Worm (Caenorhabditis elegans) whole organism, L4 larva: ENCODE results near the gene idpp-3.

Source experiments
- F10B5.3 ChIP-seq: sonication (generic microtip); optimal IDR thresholded peaks from 2 replicates; lab custom pipeline; 2016; ENCODE audit warnings: mild to moderate bottlenecking, missing genetic modification characterization, missing compliant biosample characterization
- F26F4.8 ChIP-seq: fragments of 200-800 bp; sonication (Bioruptor generic); conservative IDR thresholded peaks from 2 replicates; pipeline ENCODE4 v1.3.6; 2022; ENCODE audit warnings: missing genetic modification characterization, missing compliant biosample characterization
- R02D3.7 ChIP-seq: fragments of 150-350 bp; sonication (generic microtip); optimal IDR thresholded peaks from 3 replicates; lab custom pipeline; 2014; ENCODE audit warnings: missing biosample characterization, missing genetic modification characterization
- T20F7.1 ChIP-seq: fragments of 200-800 bp; sonication (Bioruptor generic); optimal IDR thresholded peaks from 2 replicates; lab custom pipeline; 2018; ENCODE audit warnings: mild to moderate bottlenecking, missing genetic modification characterization, missing compliant biosample characterization
- Y105C5A.15 ChIP-seq: fragments of 200-800 bp; sonication (Bioruptor generic); IDR thresholded peaks from 2 replicates; pipeline ENCODE4 v1.3.6; 2022; ENCODE audit warnings: missing genetic modification characterization, missing compliant biosample characterization
- Y48G9A.11 ChIP-seq: fragments of 200-800 bp; sonication (Bioruptor generic); IDR thresholded peaks from 2 replicates; pipeline ENCODE4 v1.3.6; 2022; ENCODE audit warnings: missing genetic modification reagents, missing genetic modification characterization, missing compliant biosample characterization
- ZK546.5 ChIP-seq, 2 experiments: sonication (generic microtip); optimal IDR thresholded peaks; 2 replicates each; lab custom pipeline; 2017; ENCODE audit warnings: missing biosample characterization in 2 of 2, missing genetic modification characterization in 2 of 2
- aha-1 ChIP-seq: fragments of 150-350 bp; peaks from one replicate; lab custom pipeline; 2014; ENCODE audit warnings: missing biosample characterization, missing genetic modification characterization
- aly-2 ChIP-seq: sonication (generic microtip); optimal IDR thresholded peaks from 2 replicates; lab custom pipeline; 2018; ENCODE audit warnings: missing biosample characterization, missing genetic modification characterization
- ceh-20 ChIP-seq: fragments of 200-800 bp; sonication (Bioruptor generic); IDR thresholded peaks from 2 replicates; pipeline ENCODE4 v1.3.6; 2022; ENCODE audit warnings: missing genetic modification reagents, missing genetic modification characterization, missing compliant biosample characterization
- ceh-28 ChIP-seq: fragments of 150-350 bp; optimal IDR thresholded peaks from 2 replicates; lab custom pipeline; 2014; ENCODE audit warnings: missing biosample characterization, missing genetic modification reagents, missing genetic modification characterization
- ceh-44 ChIP-seq: fragments of 200-800 bp; sonication (Bioruptor generic); IDR thresholded peaks from 2 replicates; pipeline ENCODE4 v1.3.6; 2022; ENCODE audit warnings: missing genetic modification reagents, missing genetic modification characterization, missing compliant biosample characterization
- ceh-62 ChIP-seq: sonication (generic microtip); optimal IDR thresholded peaks from 2 replicates; lab custom pipeline; 2017; ENCODE audit warnings: missing biosample characterization, missing genetic modification characterization
- ceh-82 ChIP-seq: sonication (generic microtip); optimal IDR thresholded peaks from 2 replicates; lab custom pipeline; 2017; ENCODE audit warnings: missing biosample characterization, missing genetic modification characterization
- daf-16 ChIP-seq, 3 experiments: sonication (generic microtip); optimal IDR thresholded peaks; 2 replicates each; lab custom pipeline; 2016 to 2017; ENCODE audit warnings: missing genetic modification characterization in 3 of 3, missing genetic modification reagents in 3 of 3, mild to moderate bottlenecking in 2 of 3, missing compliant biosample characterization in 2 of 3, missing biosample characterization in 1 of 3, moderate library complexity in 1 of 3
- daf-19 ChIP-seq: fragments of 200-800 bp; sonication (Bioruptor generic); conservative IDR thresholded peaks from 2 replicates; pipeline ENCODE4 v1.3.6; 2022; ENCODE audit warnings: missing genetic modification characterization, missing compliant biosample characterization
- daf-8 ChIP-seq: fragments of 200-800 bp; sonication (Bioruptor generic); IDR thresholded peaks from 2 replicates; pipeline ENCODE4 v1.3.6; 2022; ENCODE audit warnings: missing genetic modification characterization, missing compliant biosample characterization
- dmd-6 ChIP-seq: fragments of 200-800 bp; sonication (Bioruptor generic); IDR thresholded peaks from 2 replicates; pipeline ENCODE4 v1.3.6; 2022; ENCODE audit warnings: missing genetic modification reagents, missing genetic modification characterization, missing compliant biosample characterization
- dmd-8 ChIP-seq: fragments of 200-800 bp; sonication (Bioruptor generic); IDR thresholded peaks from 2 replicates; pipeline ENCODE4 v1.3.6; 2022; ENCODE audit warnings: missing genetic modification characterization, missing compliant biosample characterization
- dpl-1 ChIP-seq: fragments of 150-350 bp; optimal IDR thresholded peaks from 2 replicates; lab custom pipeline; 2014; ENCODE audit warnings: missing biosample characterization, missing genetic modification reagents, missing genetic modification characterization
- egl-27 ChIP-seq: sonication (generic microtip); optimal IDR thresholded peaks from 3 replicates; lab custom pipeline; 2017; ENCODE audit warnings: missing biosample characterization, missing genetic modification reagents, missing genetic modification characterization
- egl-43 ChIP-seq: fragments of 200-800 bp; sonication (Bioruptor generic); IDR thresholded peaks from 2 replicates; pipeline ENCODE4 v1.3.6; 2022; ENCODE audit warnings: missing genetic modification reagents, missing genetic modification characterization, missing compliant biosample characterization
- fkh-10 ChIP-seq: fragments of 150-350 bp; optimal IDR thresholded peaks from 2 replicates; lab custom pipeline; 2014; ENCODE audit warnings: missing biosample characterization, missing genetic modification reagents, missing genetic modification characterization
- fos-1 ChIP-seq: fragments of 150-350 bp; optimal IDR thresholded peaks from 2 replicates; lab custom pipeline; 2014; ENCODE audit warnings: missing biosample characterization, missing genetic modification characterization
- gei-8 ChIP-seq: fragments of 200-800 bp; sonication (Bioruptor generic); optimal IDR thresholded peaks from 2 replicates; lab custom pipeline; 2018; ENCODE audit warnings: mild to moderate bottlenecking, missing genetic modification characterization, missing compliant biosample characterization
- hmg-1.1 ChIP-seq: fragments of 200-800 bp; sonication (Bioruptor generic); IDR thresholded peaks from 2 replicates; pipeline ENCODE4 v1.3.6; 2022; ENCODE audit warnings: missing genetic modification reagents, missing genetic modification characterization, missing compliant biosample characterization
- lim-7 ChIP-seq: fragments of 200-800 bp; sonication (Bioruptor generic); IDR thresholded peaks from 2 replicates; pipeline ENCODE4 v1.3.6; 2022; ENCODE audit warnings: missing genetic modification characterization, missing compliant biosample characterization
- lin-13 ChIP-seq: fragments of 150-350 bp; optimal IDR thresholded peaks from 2 replicates; lab custom pipeline; 2014; ENCODE audit warnings: missing biosample characterization, missing genetic modification reagents, missing genetic modification characterization
- lin-29 ChIP-seq: fragments of 200-800 bp; sonication (Bioruptor generic); IDR thresholded peaks from 2 replicates; pipeline ENCODE4 v1.3.6; 2022; ENCODE audit warnings: missing genetic modification reagents, missing genetic modification characterization, missing compliant biosample characterization
- lin-38 ChIP-seq: fragments of 200-800 bp; sonication (Bioruptor generic); IDR thresholded peaks from 2 replicates; pipeline ENCODE4 v1.3.6; 2022; ENCODE audit warnings: missing genetic modification reagents, missing genetic modification characterization, missing compliant biosample characterization
- lin-39 ChIP-seq: fragments of 150-350 bp; optimal IDR thresholded peaks from 2 replicates; lab custom pipeline; 2014; ENCODE audit warnings: missing biosample characterization, missing genetic modification reagents, missing genetic modification characterization
- lir-3 ChIP-seq: sonication (generic microtip); optimal IDR thresholded peaks from 2 replicates; lab custom pipeline; 2016; ENCODE audit warnings: mild to moderate bottlenecking, missing genetic modification characterization, missing compliant biosample characterization
- lsy-2 ChIP-seq, 2 experiments: fragments of 150-350 bp in 1 of 2; sonication (generic microtip) in 1 of 2; optimal IDR thresholded peaks; 2 replicates each; lab custom pipeline; 2014 to 2017; ENCODE audit warnings: missing biosample characterization in 2 of 2, missing genetic modification characterization in 2 of 2
- madf-5 ChIP-seq, 2 experiments: fragments of 200-800 bp; sonication (Bioruptor generic); IDR thresholded peaks; 2 replicates each; pipeline ENCODE4 v1.3.6; 2022; ENCODE audit warnings: missing compliant biosample characterization in 2 of 2, missing genetic modification characterization in 2 of 2
- madf-9 ChIP-seq: fragments of 200-800 bp; sonication (Bioruptor generic); conservative IDR thresholded peaks from 2 replicates; pipeline ENCODE4 v1.3.6; 2022; ENCODE audit warnings: missing genetic modification reagents, missing genetic modification characterization, missing compliant biosample characterization
- mdl-1 ChIP-seq, 2 experiments: fragments of 150-350 bp in 1 of 2; sonication (generic microtip) in 1 of 2; optimal IDR thresholded peaks; 2 replicates each; lab custom pipeline; 2014 to 2017; ENCODE audit warnings: missing biosample characterization in 2 of 2, missing genetic modification characterization in 2 of 2
- mep-1 ChIP-seq: fragments of 150-350 bp; sonication (generic microtip); optimal IDR thresholded peaks from 3 replicates; lab custom pipeline; 2014; ENCODE audit warnings: missing biosample characterization, missing genetic modification characterization
- mxl-3 ChIP-seq: fragments of 200-800 bp; sonication (Bioruptor generic); optimal IDR thresholded peaks from 2 replicates; lab custom pipeline; 2018; ENCODE audit warnings: mild to moderate bottlenecking, missing genetic modification characterization, missing compliant biosample characterization
- nhr-11 ChIP-seq: fragments of 150-350 bp; optimal IDR thresholded peaks from 2 replicates; lab custom pipeline; 2014; ENCODE audit warnings: missing biosample characterization, missing genetic modification characterization
- nhr-237 ChIP-seq: sonication (generic microtip); optimal IDR thresholded peaks from 2 replicates; lab custom pipeline; 2017; ENCODE audit warnings: missing biosample characterization, missing genetic modification characterization
- nhr-25 ChIP-seq: sonication (generic microtip); optimal IDR thresholded peaks from 2 replicates; lab custom pipeline; 2017; ENCODE audit warnings: missing genetic modification characterization, mild to moderate bottlenecking, missing compliant biosample characterization, antibody characterized with exemption, moderate library complexity, borderline replicate concordance; ENCODE audit not compliant: insufficient read depth
- nhr-28 ChIP-seq: fragments of 150-350 bp; optimal IDR thresholded peaks from 2 replicates; lab custom pipeline; 2014; ENCODE audit warnings: missing biosample characterization, missing genetic modification characterization
- nhr-42 ChIP-seq: fragments of 200-800 bp; sonication (Bioruptor generic); IDR thresholded peaks from 2 replicates; pipeline ENCODE4 v1.3.6; 2022; ENCODE audit warnings: missing genetic modification characterization, missing compliant biosample characterization
- nhr-48 ChIP-seq: sonication (generic microtip); optimal IDR thresholded peaks from 2 replicates; lab custom pipeline; 2016; ENCODE audit warnings: mild to moderate bottlenecking, missing genetic modification characterization, missing compliant biosample characterization
- php-3 ChIP-seq: fragments of 200-800 bp; sonication (Bioruptor generic); IDR thresholded peaks from 2 replicates; pipeline ENCODE4 v1.3.6; 2022; ENCODE audit warnings: missing genetic modification reagents, missing genetic modification characterization, missing compliant biosample characterization
- saeg-2 ChIP-seq: fragments of 200-800 bp; sonication (Bioruptor generic); IDR thresholded peaks from 2 replicates; pipeline ENCODE4 v1.3.6; 2022; ENCODE audit warnings: missing genetic modification reagents, missing genetic modification characterization, missing compliant biosample characterization
- set-16 ChIP-seq: fragments of 200-800 bp; sonication (Bioruptor generic); IDR thresholded peaks from 2 replicates; pipeline ENCODE4 v1.3.6; 2022; ENCODE audit warnings: missing genetic modification reagents, missing genetic modification characterization, missing compliant biosample characterization
- skn-1 ChIP-seq: fragments of 150-350 bp; optimal IDR thresholded peaks from 2 replicates; lab custom pipeline; 2014; ENCODE audit warnings: missing biosample characterization, missing genetic modification characterization
- snpc-4 ChIP-seq: fragments of 150-350 bp; optimal IDR thresholded peaks from 2 replicates; lab custom pipeline; 2014; ENCODE audit warnings: missing biosample characterization, missing genetic modification characterization
- spr-1 ChIP-seq: sonication (generic microtip); optimal IDR thresholded peaks from 2 replicates; lab custom pipeline; 2016; ENCODE audit warnings: mild to moderate bottlenecking, missing genetic modification characterization, missing compliant biosample characterization
- spr-3 ChIP-seq: fragments of 200-800 bp; sonication (Bioruptor generic); optimal IDR thresholded peaks from 2 replicates; lab custom pipeline; 2018; ENCODE audit warnings: mild to moderate bottlenecking, missing genetic modification characterization, missing compliant biosample characterization
- tra-1 ChIP-seq: fragments of 200-800 bp; sonication (Bioruptor generic); IDR thresholded peaks from 2 replicates; pipeline ENCODE4 v1.3.6; 2022; ENCODE audit warnings: missing genetic modification reagents, missing genetic modification characterization, missing compliant biosample characterization
- zfp-3 ChIP-seq: fragments of 200-800 bp; sonication (Bioruptor generic); conservative IDR thresholded peaks from 2 replicates; pipeline ENCODE4 v1.3.6; 2022; ENCODE audit warnings: missing genetic modification reagents, missing genetic modification characterization, missing compliant biosample characterization

Gene idpp-3

ce11 chrX:14978756-14979155 is 17.4 kb upstream of the idpp-3 start (continued):
- TF ChIP-seq ceh-20 (GFP tag; lab: Robert Waterston, UW) (no peak), lin-13 (GFP tag; lab: Kevin White, UChicago) (peak; percentile 58), aly-2 (tag; lab: Kevin White, UChicago) (no peak), F10B5.3 (tag; lab: Kevin White, UChicago) (no peak), egl-27 (tag; lab: Kevin White, UChicago) (no peak), mxl-3 (GFP tag; lab: Kevin White, UChicago) (no peak), fos-1 (tag; lab: Kevin White, UChicago) (no peak), aha-1 (tag; lab: Kevin White, UChicago) (no peak), madf-9 (GFP tag; lab: Robert Waterston, UW) (no peak), daf-19 (GFP tag; lab: Robert Waterston, UW) (no peak), dmd-6 (GFP tag; lab: Robert Waterston, UW) (no peak), Y105C5A.15 (no peak), lim-7 (GFP tag; lab: Robert Waterston, UW) (no peak), dmd-8 (no peak), lin-38 (peak; percentile 13; the same call in 1 of the 2 replicates), ZK546.5 (tag; optimal IDR thresholded peaks at IDR 0.05; lab: Kevin White, UChicago) (no peak), php-3 (no peak), nhr-42 (no peak), spr-1 (tag; lab: Kevin White, UChicago) (no peak), gei-8 (no peak), ceh-82 (tag; lab: Kevin White, UChicago) (no peak), zfp-3 (GFP tag; lab: Robert Waterston, UW) (no peak), nhr-11 (no peak), lsy-2 (tag; optimal IDR thresholded peaks at IDR 0.05; lab: Kevin White, UChicago) (peak in 1 of 2 experiments; percentile 64), daf-8 (no peak), ceh-62 (tag; lab: Kevin White, UChicago) (no peak), dpl-1 (no peak), lir-3 (no peak), lin-29 (GFP tag; lab: Robert Waterston, UW) (no peak), nhr-48 (tag; lab: Kevin White, UChicago) (no peak), F26F4.8 (no peak), nhr-25 (peak; percentile 55), tra-1 (no peak), hmg-1.1 (GFP tag; lab: Robert Waterston, UW) (no peak), madf-5 (GFP tag; IDR thresholded peaks at IDR 0.05; lab: Robert Waterston, UW) (no peak), saeg-2 (GFP tag; lab: Robert Waterston, UW) (no peak), snpc-4 (tag; lab: Kevin White, UChicago) (no peak), nhr-28 (tag; lab: Kevin White, UChicago) (no peak), set-16 (no peak), spr-3 (GFP tag; lab: Kevin White, UChicago) (no peak), ceh-44 (GFP tag; lab: Robert Waterston, UW) (no peak), mep-1 (tag; lab: Kevin White, UChicago) (peak; percentile 62), nhr-237 (no peak), fkh-10 (GFP tag; lab: Kevin White, UChicago) (no peak), R02D3.7 (tag; lab: Kevin White, UChicago) (no peak), ceh-28 (tag; lab: Kevin White, UChicago) (no peak), mdl-1 (tag; optimal IDR thresholded peaks at IDR 0.05; lab: Kevin White, UChicago) (no peak), Y48G9A.11 (GFP tag; lab: Robert Waterston, UW) (no peak), daf-16 (GFP tag; optimal IDR thresholded peaks at IDR 0.05; lab: Kevin White, UChicago) (peak in 1 of 2 experiments; percentile 66), daf-16 (tag; optimal IDR thresholded peaks at IDR 0.05; lab: Kevin White, UChicago) (peak; percentile 38), skn-1 (tag; lab: Kevin White, UChicago) (no peak), egl-43 (no peak), T20F7.1 (GFP tag; lab: Kevin White, UChicago) (peak; percentile 27), lin-39 (tag; lab: Kevin White, UChicago) (no peak)
